1 fruit fly cellular context compared by ENCODE assay signal in genomic region chr3L:17339122-17339521, dm6.
TF ChIP-seq lines count a peak whose summit lies in the region.

Gene CG6479, minus strand, starts transcription at chr3L:17339262.

TF ChIP-seq in whole organism, embryonic, 481 proteins besides CTCF, POLR2A, EP300 and RAD21 (continued from another document):
- TF ChIP-seq CG13894 (tag; optimal IDR thresholded peaks at IDR 0.05; lab: Kevin White, UChicago): no peak
- no peak for TF ChIP-seq CG10321 (GFP tag; IDR thresholded peaks at IDR 0.05; lab: Robert Waterston, UW)
- no peak for TF ChIP-seq z (GFP tag; IDR thresholded peaks at IDR 0.05; lab: Robert Waterston, UW)
- TF ChIP-seq dati (GFP tag; IDR thresholded peaks at IDR 0.05; lab: Robert Waterston, UW): no peak
- peak; percentile 49 for TF ChIP-seq phol (tag; optimal IDR thresholded peaks at IDR 0.05; lab: Kevin White, UChicago)
- peak; percentile 41 for TF ChIP-seq nmo (GFP tag; optimal IDR thresholded peaks at IDR 0.05; lab: Kevin White, UChicago)
- TF ChIP-seq Scr (GFP tag; IDR thresholded peaks at IDR 0.05; lab: Robert Waterston, UW; ENCODE audit: partially characterized antibody): peak; percentile 66
- peak; percentile 24 for TF ChIP-seq CG2712 (tag; optimal IDR thresholded peaks at IDR 0.05; lab: Kevin White, UChicago)
- no peak for TF ChIP-seq CG4404 (GFP tag; IDR thresholded peaks at IDR 0.05; lab: Robert Waterston, UW)
- TF ChIP-seq Dek (tag; optimal IDR thresholded peaks at IDR 0.05; lab: Kevin White, UChicago): no peak
- no peak for TF ChIP-seq CG15479 (GFP tag; optimal IDR thresholded peaks at IDR 0.05; lab: Kevin White, UChicago)
- TF ChIP-seq CG12659 (GFP tag; optimal IDR thresholded peaks at IDR 0.05; lab: Kevin White, UChicago): peak; percentile 36
- no peak for TF ChIP-seq fru (optimal IDR thresholded peaks at IDR 0.05; lab: Kevin White, UChicago)
- no peak for TF ChIP-seq Atf3 (GFP tag; optimal IDR thresholded peaks at IDR 0.05; lab: Kevin White, UChicago)
- TF ChIP-seq CG34376 (GFP tag; optimal IDR thresholded peaks at IDR 0.05; lab: Kevin White, UChicago): no peak
- no peak for TF ChIP-seq seq (GFP tag; IDR thresholded peaks at IDR 0.05; lab: Robert Waterston, UW)
- no peak for TF ChIP-seq HLH4C (GFP tag; IDR thresholded peaks at IDR 0.05; lab: Robert Waterston, UW; ENCODE audit: partially characterized antibody)
- TF ChIP-seq tap (tag; optimal IDR thresholded peaks at IDR 0.05; lab: Kevin White, UChicago): no peak
- no peak for TF ChIP-seq pho (GFP tag; optimal IDR thresholded peaks at IDR 0.05; lab: Kevin White, UChicago)
- no peak for TF ChIP-seq CG8388 (GFP tag; optimal IDR thresholded peaks at IDR 0.05; lab: Kevin White, UChicago)
- TF ChIP-seq CG30431 (GFP tag; optimal IDR thresholded peaks at IDR 0.05; lab: Kevin White, UChicago): no peak
- no peak for TF ChIP-seq CG11093 (GFP tag; IDR thresholded peaks at IDR 0.05; lab: Robert Waterston, UW)
- TF ChIP-seq CG9817 (tag; optimal IDR thresholded peaks at IDR 0.05; lab: Kevin White, UChicago): no peak
- TF ChIP-seq Bgb (GFP tag; IDR thresholded peaks at IDR 0.05; lab: Robert Waterston, UW; ENCODE audit: partially characterized antibody): 0 out of 2 replicates have a peak, but pooled peaks have one; percentile 32
- TF ChIP-seq CG15514 (GFP tag; optimal IDR thresholded peaks at IDR 0.05; lab: Kevin White, UChicago): peak; percentile 38
- TF ChIP-seq zfh2 (GFP tag; optimal IDR thresholded peaks at IDR 0.05; lab: Kevin White, UChicago): no peak
- peak; percentile 13 for TF ChIP-seq zen (tag; optimal IDR thresholded peaks at IDR 0.05; lab: Kevin White, UChicago)
- no peak for TF ChIP-seq CG11695 (GFP tag; IDR thresholded peaks at IDR 0.05; lab: Robert Waterston, UW)
- TF ChIP-seq aop (GFP tag; IDR thresholded peaks at IDR 0.05; lab: Robert Waterston, UW): no peak
- TF ChIP-seq mam (GFP tag; optimal IDR thresholded peaks at IDR 0.05; lab: Kevin White, UChicago): no peak
- TF ChIP-seq Gsc (GFP tag; IDR thresholded peaks at IDR 0.05; lab: Robert Waterston, UW): no peak
- TF ChIP-seq Meics (GFP tag; optimal IDR thresholded peaks at IDR 0.05; lab: Kevin White, UChicago): no peak
- TF ChIP-seq ro (GFP tag; IDR thresholded peaks at IDR 0.05; lab: Robert Waterston, UW): no peak
- no peak for TF ChIP-seq Drgx (GFP tag; IDR thresholded peaks at IDR 0.05; lab: Robert Waterston, UW)
- no peak for TF ChIP-seq ab (GFP tag; optimal IDR thresholded peaks at IDR 0.05; lab: Kevin White, UChicago)
- no peak for TF ChIP-seq Dad (GFP tag; optimal IDR thresholded peaks at IDR 0.05; lab: Kevin White, UChicago)
- no peak for TF ChIP-seq bab2 (GFP tag; optimal IDR thresholded peaks at IDR 0.05; lab: Kevin White, UChicago)
- no peak for TF ChIP-seq Sry-β (GFP tag; optimal IDR thresholded peaks at IDR 0.05; lab: Kevin White, UChicago)
- no peak for TF ChIP-seq toy (GFP tag; IDR thresholded peaks at IDR 0.05; lab: Robert Waterston, UW)
- peak; percentile 40 for TF ChIP-seq Ets97D (GFP tag; optimal IDR thresholded peaks at IDR 0.05; lab: Kevin White, UChicago)
- peak; percentile 51 for TF ChIP-seq E2f2 (GFP tag; IDR thresholded peaks at IDR 0.05; lab: Robert Waterston, UW)
- no peak for TF ChIP-seq CG5245 (GFP tag; optimal IDR thresholded peaks at IDR 0.05; lab: Kevin White, UChicago)
- peak; percentile 4 for TF ChIP-seq Myb (GFP tag; optimal IDR thresholded peaks at IDR 0.05; lab: Kevin White, UChicago)
- TF ChIP-seq CG33557 (GFP tag; optimal IDR thresholded peaks at IDR 0.05; lab: Kevin White, UChicago): no peak
- TF ChIP-seq ftz-f1 (GFP tag; optimal IDR thresholded peaks at IDR 0.05; lab: Kevin White, UChicago): peak; percentile 86
- TF ChIP-seq CG31224 (GFP tag; IDR thresholded peaks at IDR 0.05; lab: Robert Waterston, UW): no peak
- TF ChIP-seq D19B (GFP tag; optimal IDR thresholded peaks at IDR 0.05; lab: Kevin White, UChicago): no peak
- peak; percentile 59; the same call in 3 of the 4 replicates for TF ChIP-seq Dll (GFP tag; IDR thresholded peaks at IDR 0.05; lab: Robert Waterston, UW; ENCODE audit: partially characterized antibody)
- peak; percentile 65 for TF ChIP-seq trem (tag; optimal IDR thresholded peaks at IDR 0.05; lab: Kevin White, UChicago)
- TF ChIP-seq Nf-YC (tag; optimal IDR thresholded peaks at IDR 0.05; lab: Kevin White, UChicago): no peak
- no peak for TF ChIP-seq sima (GFP tag; optimal IDR thresholded peaks at IDR 0.05; lab: Kevin White, UChicago)
- no peak for TF ChIP-seq BtbVII (GFP tag; optimal IDR thresholded peaks at IDR 0.05; lab: Kevin White, UChicago)
- no peak for TF ChIP-seq gem (tag; optimal IDR thresholded peaks at IDR 0.05; lab: Kevin White, UChicago)
- TF ChIP-seq usp (GFP tag; optimal IDR thresholded peaks at IDR 0.05; lab: Kevin White, UChicago): no peak
- peak; percentile 3 for TF ChIP-seq bigmax (GFP tag; optimal IDR thresholded peaks at IDR 0.05; lab: Kevin White, UChicago)
- TF ChIP-seq CG18764 (GFP tag; optimal IDR thresholded peaks at IDR 0.05; lab: Kevin White, UChicago): no peak
- TF ChIP-seq ase (GFP tag; IDR thresholded peaks at IDR 0.05; lab: Robert Waterston, UW): no peak
- no peak for TF ChIP-seq chif (GFP tag; optimal IDR thresholded peaks at IDR 0.05; lab: Kevin White, UChicago)
- no peak for TF ChIP-seq CG14860 (GFP tag; IDR thresholded peaks at IDR 0.05; lab: Robert Waterston, UW; ENCODE audit: partially characterized antibody)
- TF ChIP-seq lov (optimal IDR thresholded peaks at IDR 0.05; lab: Kevin White, UChicago): no peak
- no peak for TF ChIP-seq lov (GFP tag; IDR thresholded peaks at IDR 0.05; lab: Robert Waterston, UW)
- TF ChIP-seq ttk (GFP tag; IDR thresholded peaks at IDR 0.05; lab: Robert Waterston, UW): no peak
- TF ChIP-seq klu (GFP tag; IDR thresholded peaks at IDR 0.05; lab: Robert Waterston, UW): no peak
- TF ChIP-seq CG4707 (GFP tag; optimal IDR thresholded peaks at IDR 0.05; lab: Kevin White, UChicago): no peak
- TF ChIP-seq ci (GFP tag; IDR thresholded peaks at IDR 0.05; lab: Robert Waterston, UW): no peak
- no peak for TF ChIP-seq tin (GFP tag; optimal IDR thresholded peaks at IDR 0.05; lab: Kevin White, UChicago)
- no peak for TF ChIP-seq vfl (GFP tag; optimal IDR thresholded peaks at IDR 0.05; lab: Kevin White, UChicago)
- TF ChIP-seq CG31365 (tag; optimal IDR thresholded peaks at IDR 0.05; lab: Kevin White, UChicago): no peak
- no peak for TF ChIP-seq cwo (GFP tag; optimal IDR thresholded peaks at IDR 0.05; lab: Kevin White, UChicago)
- no peak for TF ChIP-seq so (GFP tag; IDR thresholded peaks at IDR 0.05; lab: Robert Waterston, UW)
- no peak for TF ChIP-seq Adf1 (GFP tag; IDR thresholded peaks at IDR 0.05; lab: Robert Waterston, UW)
- no peak for TF ChIP-seq CG17912 (GFP tag; optimal IDR thresholded peaks at IDR 0.05; lab: Kevin White, UChicago)
- TF ChIP-seq unc-4 (GFP tag; IDR thresholded peaks at IDR 0.05; lab: Robert Waterston, UW; ENCODE audit: partially characterized antibody): peak; percentile 47; the same call in 1 of the 2 replicates
- no peak for TF ChIP-seq CG7372 (GFP tag; IDR thresholded peaks at IDR 0.05; lab: Robert Waterston, UW)
- TF ChIP-seq vvl (GFP tag; IDR thresholded peaks at IDR 0.05; lab: Robert Waterston, UW): no peak
- TF ChIP-seq gsb-n (tag; optimal IDR thresholded peaks at IDR 0.05; lab: Kevin White, UChicago): no peak
- TF ChIP-seq jing (GFP tag; optimal IDR thresholded peaks at IDR 0.05; lab: Kevin White, UChicago): no peak
- TF ChIP-seq CG8924 (tag; optimal IDR thresholded peaks at IDR 0.05; lab: Kevin White, UChicago): no peak
- TF ChIP-seq otp (GFP tag; IDR thresholded peaks at IDR 0.05; lab: Robert Waterston, UW): no peak
- TF ChIP-seq Dbx (GFP tag; IDR thresholded peaks at IDR 0.05; lab: Robert Waterston, UW): no peak
- TF ChIP-seq Rx (GFP tag; IDR thresholded peaks at IDR 0.05; lab: Robert Waterston, UW): no peak
- peak; percentile 36 for TF ChIP-seq Hmr (GFP tag; optimal IDR thresholded peaks at IDR 0.05; lab: Kevin White, UChicago)
- TF ChIP-seq CG11085 (GFP tag; IDR thresholded peaks at IDR 0.05; lab: Robert Waterston, UW): no peak
- no peak for TF ChIP-seq CG32767 (GFP tag; IDR thresholded peaks at IDR 0.05; lab: Robert Waterston, UW)
- TF ChIP-seq crp (GFP tag; optimal IDR thresholded peaks at IDR 0.05; lab: Kevin White, UChicago): peak in 1 of 2 experiments; percentile 2
- no peak for TF ChIP-seq Camta (GFP tag; optimal IDR thresholded peaks at IDR 0.05; lab: Kevin White, UChicago)
- peak; percentile 28; the same call in 1 of the 2 replicates for TF ChIP-seq hbn (GFP tag; IDR thresholded peaks at IDR 0.05; lab: Robert Waterston, UW; ENCODE audit: partially characterized antibody)
- peak; percentile 47 for TF ChIP-seq CG14710 (tag; optimal IDR thresholded peaks at IDR 0.05; lab: Kevin White, UChicago)
- TF ChIP-seq HLHmδ (GFP tag; optimal IDR thresholded peaks at IDR 0.05; lab: Kevin White, UChicago): no peak
- no peak for TF ChIP-seq sim (GFP tag; IDR thresholded peaks at IDR 0.05; lab: Robert Waterston, UW)
- TF ChIP-seq CG4617 (GFP tag; optimal IDR thresholded peaks at IDR 0.05; lab: Kevin White, UChicago; ENCODE audit: borderline replicate concordance): peak; percentile 0
- TF ChIP-seq Mad (GFP tag; optimal IDR thresholded peaks at IDR 0.05; lab: Kevin White, UChicago): no peak
- no peak for TF ChIP-seq CG12391 (tag; optimal IDR thresholded peaks at IDR 0.05; lab: Kevin White, UChicago)
- peak; percentile 32; the same call in 1 of the 2 replicates for TF ChIP-seq CG42726 (GFP tag; IDR thresholded peaks at IDR 0.05; lab: Robert Waterston, UW; ENCODE audit: partially characterized antibody)
- no peak for TF ChIP-seq CG7271 (tag; optimal IDR thresholded peaks at IDR 0.05; lab: Kevin White, UChicago)
- TF ChIP-seq Mes4 (GFP tag; optimal IDR thresholded peaks at IDR 0.05; lab: Kevin White, UChicago): no peak
- no peak for TF ChIP-seq CG33213 (GFP tag; optimal IDR thresholded peaks at IDR 0.05; lab: Kevin White, UChicago)
- no peak for TF ChIP-seq maf-S (GFP tag; optimal IDR thresholded peaks at IDR 0.05; lab: Kevin White, UChicago)
- no peak for TF ChIP-seq lab (GFP tag; optimal IDR thresholded peaks at IDR 0.05; lab: Kevin White, UChicago)
- TF ChIP-seq E2f1 (GFP tag; IDR thresholded peaks at IDR 0.05; lab: Robert Waterston, UW): peak; percentile 15; the same call in 1 of the 2 replicates
- no peak for TF ChIP-seq ems (GFP tag; optimal IDR thresholded peaks at IDR 0.05; lab: Kevin White, UChicago)
- no peak for TF ChIP-seq sisA (GFP tag; IDR thresholded peaks at IDR 0.05; lab: Robert Waterston, UW)
- TF ChIP-seq CG7786 (GFP tag; optimal IDR thresholded peaks at IDR 0.05; lab: Kevin White, UChicago): no peak
- no peak for TF ChIP-seq CG12769 (tag; optimal IDR thresholded peaks at IDR 0.05; lab: Kevin White, UChicago)
- no peak for TF ChIP-seq CG13123 (GFP tag; optimal IDR thresholded peaks at IDR 0.05; lab: Kevin White, UChicago)
- TF ChIP-seq D19A (tag; optimal IDR thresholded peaks at IDR 0.05; lab: Kevin White, UChicago): no peak
- TF ChIP-seq CG16813 (GFP tag; IDR thresholded peaks at IDR 0.05; lab: Robert Waterston, UW; ENCODE audit: partially characterized antibody): peak; percentile 66
- no peak for TF ChIP-seq CHES-1-like (GFP tag; optimal IDR thresholded peaks at IDR 0.05; lab: Kevin White, UChicago)
- peak; percentile 80 for TF ChIP-seq onecut (GFP tag; IDR thresholded peaks at IDR 0.05; lab: Robert Waterston, UW)
